Worm (Caenorhabditis elegans) whole organism, L1 larva: Measurements from ENCODE around the gene ZC262.13.

Source experiments
- aly-2 ChIP-seq: fragments of 150-350 bp; optimal IDR thresholded peaks from 2 replicates; lab custom pipeline; 2014; ENCODE audit warnings: missing biosample characterization, missing genetic modification characterization
- ceh-8 ChIP-seq: fragments of 200-800 bp; sonication (Bioruptor generic); optimal IDR thresholded peaks from 2 replicates; lab custom pipeline; 2018; ENCODE audit warnings: mild to moderate bottlenecking, missing genetic modification characterization, moderate library complexity, missing compliant biosample characterization
- ceh-88 ChIP-seq: fragments of 200-800 bp; sonication (Bioruptor generic); IDR thresholded peaks from 2 replicates; pipeline ENCODE4 v1.3.6; 2022; ENCODE audit warnings: missing genetic modification characterization, missing compliant biosample characterization
- egl-13 ChIP-seq: sonication (generic microtip); optimal IDR thresholded peaks from 2 replicates; lab custom pipeline; 2016; ENCODE audit warnings: missing genotype, missing genetic modification reagents, missing genetic modification characterization, missing compliant biosample characterization
- elt-3 ChIP-seq, 6 experiments: fragments of 150-350 bp in 1 of 6; sonication (generic microtip); optimal IDR thresholded peaks; 2 replicates each; lab custom pipeline; 2017 to 2018; ENCODE audit warnings: missing biosample characterization in 6 of 6, missing genetic modification characterization in 6 of 6, inconsistent platforms in 1 of 6
- ets-5 ChIP-seq: fragments of 200-800 bp; sonication (Bioruptor generic); IDR thresholded peaks from 2 replicates; pipeline ENCODE4 v1.3.6; 2022; ENCODE audit warnings: missing genetic modification characterization, missing compliant biosample characterization
- grh-1 ChIP-seq: fragments of 200-800 bp; sonication (Bioruptor generic); IDR thresholded peaks from 2 replicates; pipeline ENCODE4 v1.3.6; 2022; ENCODE audit warnings: missing genetic modification reagents, missing genetic modification characterization, missing compliant biosample characterization
- isw-1 ChIP-seq: fragments of 200-800 bp; sonication (Bioruptor generic); IDR thresholded peaks from 2 replicates; pipeline ENCODE4 v1.3.6; 2022; ENCODE audit warnings: missing genetic modification characterization, missing compliant biosample characterization
- lin-13 ChIP-seq: fragments of 150-350 bp; optimal IDR thresholded peaks from 2 replicates; lab custom pipeline; 2014; ENCODE audit warnings: missing biosample characterization, missing genetic modification reagents, missing genetic modification characterization
- nhr-11 ChIP-seq: fragments of 150-350 bp; optimal IDR thresholded peaks from 2 replicates; lab custom pipeline; 2014; ENCODE audit warnings: missing biosample characterization, missing genetic modification characterization
- nhr-237 ChIP-seq: fragments of 150-350 bp; optimal IDR thresholded peaks from 2 replicates; lab custom pipeline; 2014; ENCODE audit warnings: missing biosample characterization, missing genetic modification characterization
- nhr-77 ChIP-seq: fragments of 150-350 bp; optimal IDR thresholded peaks from 2 replicates; lab custom pipeline; 2014; ENCODE audit warnings: missing biosample characterization, missing genetic modification characterization
- snpc-4 ChIP-seq: fragments of 150-350 bp; optimal IDR thresholded peaks from 2 replicates; lab custom pipeline; 2014; ENCODE audit warnings: missing biosample characterization, missing genetic modification characterization

DNA sequence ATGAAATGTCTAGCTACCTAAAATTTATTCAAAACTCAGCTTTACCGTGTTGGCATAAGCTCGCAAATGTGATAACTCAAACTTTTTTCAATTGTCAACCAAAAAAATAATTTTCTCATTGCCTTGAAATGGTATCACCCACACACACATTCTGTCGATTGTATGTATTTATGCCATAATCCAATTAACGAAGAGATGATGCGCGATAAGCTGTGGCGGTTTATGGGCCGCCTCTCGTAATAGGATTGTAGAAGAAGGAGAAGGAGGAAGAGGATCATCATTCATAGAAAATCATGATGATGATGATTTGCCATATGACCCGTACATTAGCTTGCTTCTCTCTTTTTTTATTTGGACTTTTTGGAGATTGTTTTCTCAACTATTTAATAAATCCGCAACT lies 36.8 kb upstream of the ZC262.13 start:
- TF ChIP-seq nhr-237 (tag; lab: Kevin White, UChicago) (no peak), ets-5 (no peak), nhr-11 (tag; lab: Kevin White, UChicago) (no peak), lin-13 (GFP tag; lab: Kevin White, UChicago) (no peak), isw-1 (GFP tag; lab: Robert Waterston, UW) (no peak), nhr-77 (no peak), snpc-4 (tag; lab: Kevin White, UChicago) (no peak), grh-1 (GFP tag; lab: Robert Waterston, UW) (no peak), ceh-8 (GFP tag; lab: Kevin White, UChicago) (no peak), aly-2 (tag; lab: Kevin White, UChicago) (no peak), elt-3 (tag; optimal IDR thresholded peaks at IDR 0.05; lab: Kevin White, UChicago) (no peak), ceh-88 (no peak), egl-13 (tag; lab: Kevin White, UChicago) (no peak)
